Worm (Caenorhabditis elegans): ENCODE measurements around the gene hlh-12.

ce11 chrIV:8432709-8433108, 46.5 kb downstream of the hlh-12 start, which contains the start of the genes T26A8.4 and pdtf-1:
- TF ChIP-seq aly-2 (tag; optimal IDR thresholded peaks at IDR 0.05) (no peak), nhr-237 (tag; optimal IDR thresholded peaks at IDR 0.05) (no peak), tbx-2 (tag; optimal IDR thresholded peaks at IDR 0.05) (peak; percentile 64), skn-1 (tag; optimal IDR thresholded peaks at IDR 0.05) (peak; percentile 94), lin-39 (tag; optimal IDR thresholded peaks at IDR 0.05) (peak; percentile 98), nhr-23 (tag; optimal IDR thresholded peaks at IDR 0.05) (peak; percentile 99), jun-1 (tag; optimal IDR thresholded peaks at IDR 0.05) (peak; percentile 93), unc-62 (GFP tag; optimal IDR thresholded peaks at IDR 0.05) (peak; percentile 20)

Measured in whole organism, L3 larva.